Worm (Caenorhabditis elegans) whole organism, L4 larva: Measurements from ENCODE around the gene K08D12.4.

Source experiments
- T26A8.4 ChIP-seq: fragments of 200-800 bp; sonication (Bioruptor generic); IDR thresholded peaks from 2 replicates; pipeline ENCODE4 v1.3.6; 2022; ENCODE audit warnings: missing genetic modification characterization, missing compliant biosample characterization
- Y5F2A.4 ChIP-seq: fragments of 200-800 bp; sonication (Bioruptor generic); optimal IDR thresholded peaks from 2 replicates; lab custom pipeline; 2018; ENCODE audit warnings: mild to moderate bottlenecking, missing genetic modification characterization, missing compliant biosample characterization
- Y75B8A.6 ChIP-seq: fragments of 200-800 bp; sonication (Bioruptor generic); IDR thresholded peaks from 2 replicates; pipeline ENCODE4 v1.3.6; 2022; ENCODE audit warnings: missing genetic modification reagents, missing genetic modification characterization, missing compliant biosample characterization
- ZK546.5 ChIP-seq, 2 experiments: sonication (generic microtip); optimal IDR thresholded peaks; 2 replicates each; lab custom pipeline; 2017; ENCODE audit warnings: missing biosample characterization in 2 of 2, missing genetic modification characterization in 2 of 2
- aha-1 ChIP-seq: fragments of 150-350 bp; peaks from one replicate; lab custom pipeline; 2014; ENCODE audit warnings: missing biosample characterization, missing genetic modification characterization
- aly-2 ChIP-seq: sonication (generic microtip); optimal IDR thresholded peaks from 2 replicates; lab custom pipeline; 2018; ENCODE audit warnings: missing biosample characterization, missing genetic modification characterization
- attf-4 ChIP-seq: sonication (generic microtip); optimal IDR thresholded peaks from 3 replicates; lab custom pipeline; 2017; ENCODE audit warnings: missing biosample characterization, missing genetic modification characterization
- ceh-44 ChIP-seq: fragments of 200-800 bp; sonication (Bioruptor generic); IDR thresholded peaks from 2 replicates; pipeline ENCODE4 v1.3.6; 2022; ENCODE audit warnings: missing genetic modification reagents, missing genetic modification characterization, missing compliant biosample characterization
- ceh-62 ChIP-seq: sonication (generic microtip); optimal IDR thresholded peaks from 2 replicates; lab custom pipeline; 2017; ENCODE audit warnings: missing biosample characterization, missing genetic modification characterization
- ces-1 ChIP-seq: fragments of 150-350 bp; sonication (generic microtip); optimal IDR thresholded peaks from 4 replicates; lab custom pipeline; 2014; ENCODE audit warnings: missing biosample characterization, missing genetic modification reagents, missing genetic modification characterization
- daf-16 ChIP-seq, 3 experiments: sonication (generic microtip); optimal IDR thresholded peaks; 2 replicates each; lab custom pipeline; 2016 to 2017; ENCODE audit warnings: missing genetic modification characterization in 3 of 3, missing genetic modification reagents in 3 of 3, mild to moderate bottlenecking in 2 of 3, missing compliant biosample characterization in 2 of 3, missing biosample characterization in 1 of 3, moderate library complexity in 1 of 3
- daf-19 ChIP-seq: fragments of 200-800 bp; sonication (Bioruptor generic); conservative IDR thresholded peaks from 2 replicates; pipeline ENCODE4 v1.3.6; 2022; ENCODE audit warnings: missing genetic modification characterization, missing compliant biosample characterization
- dpl-1 ChIP-seq: fragments of 150-350 bp; optimal IDR thresholded peaks from 2 replicates; lab custom pipeline; 2014; ENCODE audit warnings: missing biosample characterization, missing genetic modification reagents, missing genetic modification characterization
- egl-27 ChIP-seq: sonication (generic microtip); optimal IDR thresholded peaks from 3 replicates; lab custom pipeline; 2017; ENCODE audit warnings: missing biosample characterization, missing genetic modification reagents, missing genetic modification characterization
- egl-43 ChIP-seq: fragments of 200-800 bp; sonication (Bioruptor generic); IDR thresholded peaks from 2 replicates; pipeline ENCODE4 v1.3.6; 2022; ENCODE audit warnings: missing genetic modification reagents, missing genetic modification characterization, missing compliant biosample characterization
- hlh-30 ChIP-seq: sonication (generic microtip); optimal IDR thresholded peaks from 2 replicates; lab custom pipeline; 2017; ENCODE audit warnings: antibody characterized with exemption, mild to moderate bottlenecking, missing genetic modification characterization, missing compliant biosample characterization; ENCODE audit not compliant: insufficient read depth
- hmg-1.1 ChIP-seq: fragments of 200-800 bp; sonication (Bioruptor generic); IDR thresholded peaks from 2 replicates; pipeline ENCODE4 v1.3.6; 2022; ENCODE audit warnings: missing genetic modification reagents, missing genetic modification characterization, missing compliant biosample characterization
- lim-7 ChIP-seq: fragments of 200-800 bp; sonication (Bioruptor generic); IDR thresholded peaks from 2 replicates; pipeline ENCODE4 v1.3.6; 2022; ENCODE audit warnings: missing genetic modification characterization, missing compliant biosample characterization
- lin-1 ChIP-seq: fragments of 200-800 bp; sonication (Bioruptor generic); IDR thresholded peaks from 2 replicates; pipeline ENCODE4 v1.3.6; 2022; ENCODE audit warnings: missing genetic modification reagents, missing genetic modification characterization, missing compliant biosample characterization
- lin-13 ChIP-seq: fragments of 150-350 bp; optimal IDR thresholded peaks from 2 replicates; lab custom pipeline; 2014; ENCODE audit warnings: missing biosample characterization, missing genetic modification reagents, missing genetic modification characterization
- lin-15B ChIP-seq: fragments of 150-350 bp; sonication (generic microtip); optimal IDR thresholded peaks from 3 replicates; lab custom pipeline; 2014; ENCODE audit warnings: missing biosample characterization, missing genetic modification characterization
- lin-39 ChIP-seq: fragments of 150-350 bp; optimal IDR thresholded peaks from 2 replicates; lab custom pipeline; 2014; ENCODE audit warnings: missing biosample characterization, missing genetic modification reagents, missing genetic modification characterization
- lir-3 ChIP-seq: sonication (generic microtip); optimal IDR thresholded peaks from 2 replicates; lab custom pipeline; 2016; ENCODE audit warnings: mild to moderate bottlenecking, missing genetic modification characterization, missing compliant biosample characterization
- madf-9 ChIP-seq: fragments of 200-800 bp; sonication (Bioruptor generic); conservative IDR thresholded peaks from 2 replicates; pipeline ENCODE4 v1.3.6; 2022; ENCODE audit warnings: missing genetic modification reagents, missing genetic modification characterization, missing compliant biosample characterization
- mdt-29 ChIP-seq: fragments of 200-800 bp; sonication (Bioruptor generic); IDR thresholded peaks from 2 replicates; pipeline ENCODE4 v1.3.6; 2022; ENCODE audit warnings: missing genetic modification reagents, missing genetic modification characterization, missing compliant biosample characterization
- mep-1 ChIP-seq: fragments of 150-350 bp; sonication (generic microtip); optimal IDR thresholded peaks from 3 replicates; lab custom pipeline; 2014; ENCODE audit warnings: missing biosample characterization, missing genetic modification characterization
- mes-2 ChIP-seq: sonication (generic microtip); optimal IDR thresholded peaks from 2 replicates; lab custom pipeline; 2016; ENCODE audit warnings: missing genotype, mild to moderate bottlenecking, missing genetic modification characterization, missing compliant biosample characterization; ENCODE audit not compliant: poor library complexity, severe bottlenecking
- mxl-3 ChIP-seq: fragments of 200-800 bp; sonication (Bioruptor generic); optimal IDR thresholded peaks from 2 replicates; lab custom pipeline; 2018; ENCODE audit warnings: mild to moderate bottlenecking, missing genetic modification characterization, missing compliant biosample characterization
- nhr-11 ChIP-seq: fragments of 150-350 bp; optimal IDR thresholded peaks from 2 replicates; lab custom pipeline; 2014; ENCODE audit warnings: missing biosample characterization, missing genetic modification characterization
- nhr-28 ChIP-seq: fragments of 150-350 bp; optimal IDR thresholded peaks from 2 replicates; lab custom pipeline; 2014; ENCODE audit warnings: missing biosample characterization, missing genetic modification characterization
- nhr-41 ChIP-seq: fragments of 200-800 bp; sonication (Bioruptor generic); IDR thresholded peaks from 2 replicates; pipeline ENCODE4 v1.3.6; 2022; ENCODE audit warnings: missing genetic modification reagents, missing genetic modification characterization, missing compliant biosample characterization
- nhr-48 ChIP-seq: sonication (generic microtip); optimal IDR thresholded peaks from 2 replicates; lab custom pipeline; 2016; ENCODE audit warnings: mild to moderate bottlenecking, missing genetic modification characterization, missing compliant biosample characterization
- nhr-6 ChIP-seq: fragments of 150-350 bp; optimal IDR thresholded peaks from 2 replicates; lab custom pipeline; 2014; ENCODE audit warnings: missing biosample characterization, missing genetic modification characterization
- nhr-76 ChIP-seq: fragments of 150-350 bp; optimal IDR thresholded peaks from 2 replicates; lab custom pipeline; 2014; ENCODE audit warnings: missing biosample characterization, missing genetic modification characterization
- pha-4 ChIP-seq, 2 experiments: fragments of 150-350 bp in 1 of 2; fragments of 200-800 bp in 1 of 2; sonication (Bioruptor generic) in 1 of 2; IDR thresholded peaks in 1 of 2; optimal IDR thresholded peaks in 1 of 2; 2 replicates each; pipeline versions ENCODE4 v1.3.6 to Lab custom; 2014 to 2022; ENCODE audit warnings: missing genetic modification characterization in 2 of 2, missing genetic modification reagents in 2 of 2, missing biosample characterization in 1 of 2, missing compliant biosample characterization in 1 of 2
- php-3 ChIP-seq: fragments of 200-800 bp; sonication (Bioruptor generic); IDR thresholded peaks from 2 replicates; pipeline ENCODE4 v1.3.6; 2022; ENCODE audit warnings: missing genetic modification reagents, missing genetic modification characterization, missing compliant biosample characterization
- pqm-1 ChIP-seq: sonication (generic microtip); optimal IDR thresholded peaks from 2 replicates; lab custom pipeline; 2017; ENCODE audit warnings: missing biosample characterization, missing genetic modification characterization
- rbr-2 ChIP-seq: sonication (generic microtip); optimal IDR thresholded peaks from 2 replicates; lab custom pipeline; 2016; ENCODE audit warnings: missing genotype, missing genetic modification characterization, missing compliant biosample characterization
- skn-1 ChIP-seq: fragments of 150-350 bp; optimal IDR thresholded peaks from 2 replicates; lab custom pipeline; 2014; ENCODE audit warnings: missing biosample characterization, missing genetic modification characterization
- snpc-1.2 ChIP-seq: fragments of 200-800 bp; sonication (Bioruptor generic); IDR thresholded peaks from 2 replicates; pipeline ENCODE4 v1.3.6; 2022; ENCODE audit warnings: missing genetic modification reagents, missing genetic modification characterization, missing compliant biosample characterization
- spr-1 ChIP-seq: sonication (generic microtip); optimal IDR thresholded peaks from 2 replicates; lab custom pipeline; 2016; ENCODE audit warnings: mild to moderate bottlenecking, missing genetic modification characterization, missing compliant biosample characterization
- tag-97 ChIP-seq: fragments of 200-800 bp; sonication (Bioruptor generic); IDR thresholded peaks from 2 replicates; pipeline ENCODE4 v1.3.6; 2022; ENCODE audit warnings: missing genetic modification characterization, missing compliant biosample characterization
- unc-130 ChIP-seq: sonication (generic microtip); optimal IDR thresholded peaks from 2 replicates; lab custom pipeline; 2016; ENCODE audit warnings: missing genetic modification reagents, missing genetic modification characterization, missing compliant biosample characterization
- unc-39 ChIP-seq: sonication (generic microtip); optimal IDR thresholded peaks from 2 replicates; lab custom pipeline; 2017; ENCODE audit warnings: missing biosample characterization, missing genetic modification characterization
- unc-62 ChIP-seq, 3 experiments: fragments of 150-350 bp in 1 of 3; sonication (generic microtip); optimal IDR thresholded peaks in 2 of 3; peaks in 1 of 3; 1 replicate in 1 of 3; 2 replicates in 2 of 3; lab custom pipeline; 2014 to 2017; ENCODE audit warnings: missing biosample characterization in 3 of 3, missing genetic modification characterization in 3 of 3, missing genetic modification reagents in 3 of 3, missing genotype in 1 of 3
- zfp-2 ChIP-seq: sonication (generic microtip); optimal IDR thresholded peaks from 2 replicates; lab custom pipeline; 2016; ENCODE audit warnings: mild to moderate bottlenecking, missing genetic modification characterization, missing compliant biosample characterization
- zfp-3 ChIP-seq: fragments of 200-800 bp; sonication (Bioruptor generic); conservative IDR thresholded peaks from 2 replicates; pipeline ENCODE4 v1.3.6; 2022; ENCODE audit warnings: missing genetic modification reagents, missing genetic modification characterization, missing compliant biosample characterization
- zip-2 ChIP-seq: fragments of 150-350 bp; optimal IDR thresholded peaks from 2 replicates; lab custom pipeline; 2014; ENCODE audit warnings: missing biosample characterization, missing genetic modification characterization

The K08D12.4 gene

DNA sequence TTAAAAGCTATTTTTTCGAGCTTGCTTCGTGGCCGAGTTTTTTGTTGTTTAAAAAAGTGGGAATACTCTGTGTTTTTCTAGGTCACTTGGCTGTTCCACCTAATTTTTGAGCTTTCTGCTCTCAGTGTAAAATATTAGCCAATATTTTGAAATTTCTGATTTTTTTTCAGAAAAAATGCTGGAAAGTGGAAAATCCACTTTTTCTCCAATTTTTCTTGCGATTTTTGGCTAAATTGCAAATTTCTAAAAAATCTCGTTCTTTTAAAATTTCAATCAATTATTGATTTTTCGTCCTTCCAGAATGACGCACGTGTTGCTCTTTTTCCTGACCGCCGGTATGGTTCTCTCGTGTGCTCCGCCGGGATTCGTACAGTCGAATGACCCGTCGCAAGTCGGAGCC, at the start of gene K08D12.4:
Gene K08D12.4, plus strand, starts transcription at position 301 of the 400 bp plus-strand sequence.
- TF ChIP-seq dpl-1 (no peak), zfp-2 (tag; lab: Kevin White, UChicago) (no peak), hlh-30 (tag; lab: Kevin White, UChicago) (no peak), spr-1 (tag; lab: Kevin White, UChicago) (no peak), rbr-2 (no peak), pqm-1 (tag; lab: Kevin White, UChicago) (no peak), ZK546.5 (tag; optimal IDR thresholded peaks at IDR 0.05; lab: Kevin White, UChicago) (no peak), unc-62 (GFP tag; optimal IDR thresholded peaks at IDR 0.05 in 1 of 2; lab: Kevin White, UChicago) (no peak), unc-62 (tag; optimal IDR thresholded peaks at IDR 0.05; lab: Kevin White, UChicago) (no peak), mdt-29 (GFP tag; lab: Robert Waterston, UW) (no peak), lin-13 (GFP tag; lab: Kevin White, UChicago) (no peak), nhr-11 (tag; lab: Kevin White, UChicago) (no peak)

- peak; percentile 97 for TF ChIP-seq unc-130 (GFP tag; lab: Kevin White, UChicago)
- peak; percentile 90 for TF ChIP-seq nhr-6
- TF ChIP-seq nhr-11 (tag; lab: Kevin White, UChicago): peak; percentile 94
- TF ChIP-seq egl-43 (GFP tag; lab: Robert Waterston, UW): peak; percentile 90
- TF ChIP-seq lin-15B (tag; lab: Kevin White, UChicago): peak; percentile 60
- TF ChIP-seq daf-19: no peak
- peak; percentile 88 for TF ChIP-seq ces-1 (GFP tag; lab: Kevin White, UChicago)
- TF ChIP-seq attf-4 (tag; lab: Kevin White, UChicago): no peak
- TF ChIP-seq ceh-62: no peak
- TF ChIP-seq nhr-48: peak; percentile 63
- peak; percentile 72; the same call in 1 of the 2 replicates for TF ChIP-seq ceh-44
- peak; percentile 100 for TF ChIP-seq aha-1
- no peak for TF ChIP-seq nhr-41 (GFP tag; lab: Robert Waterston, UW)
- peak in 1 of 2 experiments; percentile 73 for TF ChIP-seq ZK546.5 (tag; optimal IDR thresholded peaks at IDR 0.05; lab: Kevin White, UChicago)
- no peak for TF ChIP-seq tag-97 (GFP tag; lab: Robert Waterston, UW)
- peak; percentile 28 for TF ChIP-seq Y5F2A.4 (GFP tag; lab: Kevin White, UChicago)
- TF ChIP-seq mxl-3 (GFP tag; lab: Kevin White, UChicago): peak; percentile 84
- no peak for TF ChIP-seq unc-39 (tag; lab: Kevin White, UChicago)
- peak; percentile 88 for TF ChIP-seq zfp-3 (GFP tag; lab: Robert Waterston, UW)
- TF ChIP-seq snpc-1.2 (GFP tag; lab: Robert Waterston, UW): peak; percentile 81
- TF ChIP-seq Y75B8A.6 (GFP tag; lab: Robert Waterston, UW): no peak
- TF ChIP-seq lir-3: no peak
- TF ChIP-seq zip-2 (tag; lab: Kevin White, UChicago): peak; percentile 57
- peak; percentile 95 for TF ChIP-seq nhr-28 (tag; lab: Kevin White, UChicago)
- peak; percentile 66; the same call in 1 of the 2 replicates for TF ChIP-seq lim-7 (GFP tag; lab: Robert Waterston, UW)
- TF ChIP-seq aly-2 (tag; lab: Kevin White, UChicago): no peak
- no peak for TF ChIP-seq egl-27 (tag; lab: Kevin White, UChicago)
- peak; percentile 98 for TF ChIP-seq mep-1
- TF ChIP-seq hmg-1.1 (GFP tag; lab: Robert Waterston, UW): peak; percentile 96
- peak; percentile 91 for TF ChIP-seq T26A8.4
- TF ChIP-seq madf-9 (GFP tag; lab: Robert Waterston, UW): peak; percentile 92
- TF ChIP-seq nhr-76 (tag; lab: Kevin White, UChicago): no peak
- TF ChIP-seq lin-1 (GFP tag; lab: Robert Waterston, UW): peak; percentile 90
- TF ChIP-seq mes-2 (tag; lab: Kevin White, UChicago): peak; percentile 97
- TF ChIP-seq skn-1 (tag; lab: Kevin White, UChicago): no peak
- TF ChIP-seq php-3 (GFP tag; lab: Robert Waterston, UW): peak; percentile 91
- peak; percentile 86 for TF ChIP-seq pha-4 (GFP tag; IDR thresholded peaks at IDR 0.05; lab: Robert Waterston, UW)
- peak; percentile 86 for TF ChIP-seq pha-4 (tag; optimal IDR thresholded peaks at IDR 0.05; lab: Kevin White, UChicago)
- peak; percentile 17 to 61 for TF ChIP-seq daf-16 (GFP tag; optimal IDR thresholded peaks at IDR 0.05; lab: Kevin White, UChicago)
- peak; percentile 85 for TF ChIP-seq daf-16 (tag; optimal IDR thresholded peaks at IDR 0.05; lab: Kevin White, UChicago)
- peak; percentile 19 for TF ChIP-seq lin-39 (tag; lab: Kevin White, UChicago)
Observed at ce11 chrIV:1659045-1659741, 47.9 kb upstream of the K08D12.4 start, which contains the start of gene rps-28. Gene rps-28, plus strand, starts transcription at chrIV:1659691.
